Fruit fly (Drosophila melanogaster): ENCODE measurements around the gene Or83c.

The Or83c gene

dm6 chr3R:6078183-6078582 is at the start of gene Or83c:
TSS of gene Or83c (minus strand) at chr3R:6078283.
- TF ChIP-seq psq (optimal IDR thresholded peaks at IDR 0.05) (no peak), ttk (optimal IDR thresholded peaks at IDR 0.05) (no peak), insv (optimal IDR thresholded peaks at IDR 0.05) (no peak), Myc (optimal IDR thresholded peaks at IDR 0.05) (no peak), h (optimal IDR thresholded peaks at IDR 0.05) (no peak), Sin3A (optimal IDR thresholded peaks at IDR 0.05) (no peak)

DNA sequence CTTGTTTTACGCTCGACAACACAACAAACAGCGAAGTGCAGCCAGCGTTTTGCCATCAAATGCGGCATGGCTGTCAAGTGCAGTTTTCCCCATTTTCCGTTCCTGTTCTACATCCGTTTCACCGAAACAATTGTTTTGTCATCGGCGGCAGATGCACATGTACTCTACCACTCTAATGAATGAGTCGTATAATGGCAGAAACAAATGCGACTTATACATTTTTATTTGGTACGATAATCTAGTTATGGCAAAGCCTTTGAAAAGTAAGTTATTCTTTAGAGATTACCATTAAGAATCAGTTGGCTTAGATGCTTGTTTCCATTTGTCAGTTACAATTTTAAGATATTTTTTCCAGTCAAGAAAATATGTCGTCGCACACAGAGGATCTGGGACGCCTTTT is 44.2 kb upstream of the Or83c start, which contains the start of gene Vha14-2:
TSS of gene Vha14-2 (plus strand) at position 301 of the 400 bp plus-strand sequence.
- TF ChIP-seq Sin3A (optimal IDR thresholded peaks at IDR 0.05) (no peak), Myc (optimal IDR thresholded peaks at IDR 0.05) (no peak), insv (optimal IDR thresholded peaks at IDR 0.05) (no peak), h (optimal IDR thresholded peaks at IDR 0.05) (no peak), psq (optimal IDR thresholded peaks at IDR 0.05) (no peak), ttk (optimal IDR thresholded peaks at IDR 0.05) (no peak)

dm6 chr3R:6112252-6112995 is 34.3 kb upstream of the Or83c start, which contains the start of gene Obp83g:
TSS of gene Obp83g (minus strand) at chr3R:6112302.
- TF ChIP-seq ttk (optimal IDR thresholded peaks at IDR 0.05), result no peak
- no peak for TF ChIP-seq h (optimal IDR thresholded peaks at IDR 0.05)
- TF ChIP-seq psq (optimal IDR thresholded peaks at IDR 0.05), result no peak
- TF ChIP-seq insv (optimal IDR thresholded peaks at IDR 0.05), result no peak
- TF ChIP-seq Sin3A (optimal IDR thresholded peaks at IDR 0.05), result no peak
- no peak for TF ChIP-seq Myc (optimal IDR thresholded peaks at IDR 0.05)

- no peak for TF ChIP-seq h (optimal IDR thresholded peaks at IDR 0.05)
Measured at dm6 chr3R:6110916-6111315, 32.8 kb upstream of the Or83c start, which contains the start of gene Obp83ef. TSS of gene Obp83ef (minus strand) at chr3R:6111034.

dm6 chr3R:6107792-6108191 is 29.7 kb upstream of the Or83c start, which contains the start of gene Obp83cd:
TSS of gene Obp83cd (plus strand) at chr3R:6108134.
- TF ChIP-seq h (optimal IDR thresholded peaks at IDR 0.05) (no peak), insv (optimal IDR thresholded peaks at IDR 0.05) (no peak), ttk (optimal IDR thresholded peaks at IDR 0.05) (no peak), Myc (optimal IDR thresholded peaks at IDR 0.05) (no peak), Sin3A (optimal IDR thresholded peaks at IDR 0.05) (no peak), psq (optimal IDR thresholded peaks at IDR 0.05) (no peak)

- TF ChIP-seq Sin3A (optimal IDR thresholded peaks at IDR 0.05) (no peak), ttk (optimal IDR thresholded peaks at IDR 0.05) (no peak), h (optimal IDR thresholded peaks at IDR 0.05) (no peak), insv (optimal IDR thresholded peaks at IDR 0.05) (no peak), psq (optimal IDR thresholded peaks at IDR 0.05) (no peak), Myc (optimal IDR thresholded peaks at IDR 0.05) (no peak)
Measured at dm6 chr3R:6107353-6107752, 29.3 kb upstream of the Or83c start.

DNA sequence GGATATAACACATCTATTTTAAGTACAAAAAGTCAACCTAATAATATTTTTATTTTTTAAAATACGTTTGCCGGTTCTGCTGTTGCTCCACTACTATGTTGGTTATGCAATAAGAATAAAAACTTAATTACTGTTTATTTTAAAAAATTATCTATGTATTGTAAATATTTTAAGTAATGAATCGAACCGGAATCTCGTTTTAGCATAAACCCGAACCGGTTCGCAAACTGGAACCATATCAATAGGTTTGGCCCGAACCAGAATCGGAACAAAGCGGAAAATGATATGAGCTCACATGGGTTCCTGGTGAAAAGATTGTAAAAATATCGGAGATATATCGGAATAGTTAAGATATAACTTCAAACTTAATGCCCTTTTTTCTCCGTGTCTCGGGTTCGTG is 28.6 kb upstream of the Or83c start:
- TF ChIP-seq Myc (optimal IDR thresholded peaks at IDR 0.05) (no peak), ttk (optimal IDR thresholded peaks at IDR 0.05) (no peak)

DNA sequence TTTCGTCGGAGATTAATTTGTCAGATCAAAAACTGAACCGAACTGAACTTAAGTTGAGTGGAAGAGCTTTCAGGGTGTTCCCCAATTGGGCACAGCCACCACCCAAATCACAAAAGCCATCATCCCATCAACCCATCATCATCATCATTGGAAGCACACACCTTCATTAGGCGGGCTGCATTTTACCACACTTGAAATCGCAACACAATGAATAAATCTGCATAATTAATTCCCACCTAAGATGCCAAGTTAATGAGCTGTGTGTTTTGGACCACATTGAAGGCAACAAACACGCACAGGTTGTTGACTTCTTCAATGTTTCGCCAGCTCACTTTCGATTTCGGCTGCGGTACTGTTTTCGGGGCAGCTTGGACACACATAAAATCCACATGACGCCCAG is 27.1 kb upstream of the Or83c start:
- TF ChIP-seq Sin3A (optimal IDR thresholded peaks at IDR 0.05) (no peak), psq (optimal IDR thresholded peaks at IDR 0.05) (no peak), ttk (optimal IDR thresholded peaks at IDR 0.05) (no peak), h (optimal IDR thresholded peaks at IDR 0.05) (no peak), Myc (optimal IDR thresholded peaks at IDR 0.05) (no peak), insv (optimal IDR thresholded peaks at IDR 0.05) (no peak)

- TF ChIP-seq Sin3A (optimal IDR thresholded peaks at IDR 0.05), result no peak
- no peak for TF ChIP-seq psq (optimal IDR thresholded peaks at IDR 0.05)
- no peak for TF ChIP-seq ttk (optimal IDR thresholded peaks at IDR 0.05)
- TF ChIP-seq insv (optimal IDR thresholded peaks at IDR 0.05), result no peak
- TF ChIP-seq h (optimal IDR thresholded peaks at IDR 0.05), result no peak
- TF ChIP-seq Myc (optimal IDR thresholded peaks at IDR 0.05), result no peak
Measured at dm6 chr3R:6102726-6103125, 24.6 kb upstream of the Or83c start.

dm6 chr3R:6102318-6102717 is 24.2 kb upstream of the Or83c start:
- no peak for TF ChIP-seq psq (optimal IDR thresholded peaks at IDR 0.05)
- no peak for TF ChIP-seq Sin3A (optimal IDR thresholded peaks at IDR 0.05)
- no peak for TF ChIP-seq h (optimal IDR thresholded peaks at IDR 0.05)
- no peak for TF ChIP-seq insv (optimal IDR thresholded peaks at IDR 0.05)
- TF ChIP-seq Myc (optimal IDR thresholded peaks at IDR 0.05), result no peak
- TF ChIP-seq ttk (optimal IDR thresholded peaks at IDR 0.05), result no peak

dm6 chr3R:6100764-6101163 is 22.7 kb upstream of the Or83c start, which contains the start of gene Gasp:
TSS of gene Gasp (minus strand) at chr3R:6100887.
- no peak for TF ChIP-seq psq (optimal IDR thresholded peaks at IDR 0.05)
- TF ChIP-seq ttk (optimal IDR thresholded peaks at IDR 0.05), result no peak
- TF ChIP-seq insv (optimal IDR thresholded peaks at IDR 0.05), result no peak
- TF ChIP-seq Myc (optimal IDR thresholded peaks at IDR 0.05), result no peak
- no peak for TF ChIP-seq h (optimal IDR thresholded peaks at IDR 0.05)
- no peak for TF ChIP-seq Sin3A (optimal IDR thresholded peaks at IDR 0.05)

- TF ChIP-seq Myc (optimal IDR thresholded peaks at IDR 0.05), result no peak
- TF ChIP-seq insv (optimal IDR thresholded peaks at IDR 0.05), result no peak
- no peak for TF ChIP-seq psq (optimal IDR thresholded peaks at IDR 0.05)
- no peak for TF ChIP-seq Sin3A (optimal IDR thresholded peaks at IDR 0.05)
- no peak for TF ChIP-seq ttk (optimal IDR thresholded peaks at IDR 0.05)
- TF ChIP-seq h (optimal IDR thresholded peaks at IDR 0.05), result no peak
Measured at dm6 chr3R:6098320-6098719, 20.2 kb upstream of the Or83c start.

dm6 chr3R:6097042-6097441 is 19.0 kb upstream of the Or83c start:
- TF ChIP-seq Sin3A (optimal IDR thresholded peaks at IDR 0.05) (no peak), ttk (optimal IDR thresholded peaks at IDR 0.05) (no peak), Myc (optimal IDR thresholded peaks at IDR 0.05) (no peak), psq (optimal IDR thresholded peaks at IDR 0.05) (no peak)
